Fruit fly (Drosophila melanogaster) whole organism, embryonic: Measurements from ENCODE around the gene CG42535.

Source experiments
- Abd-B ChIP-seq: fragments of 200-800 bp; sonication (Bioruptor generic); optimal IDR thresholded peaks from 2 replicates; lab custom pipeline; 2018; ENCODE audit warnings: missing biosample characterization, mild to moderate bottlenecking, missing genetic modification characterization, moderate library complexity
- Blimp-1 ChIP-seq: fragments of 200-800 bp; sonication (Bioruptor generic); optimal IDR thresholded peaks from 3 replicates; lab custom pipeline; 2018; ENCODE audit warnings: missing biosample characterization, missing genetic modification characterization, mild to moderate bottlenecking, moderate library complexity, missing genetic modification reagents
- CG12299 ChIP-seq: fragments of 200-800 bp; sonication (Bioruptor generic); optimal IDR thresholded peaks from 2 replicates; lab custom pipeline; 2018; ENCODE audit warnings: missing biosample characterization, mild to moderate bottlenecking, missing genetic modification characterization
- CG13287 ChIP-seq: fragments of 200-800 bp; sonication (Bioruptor generic); IDR thresholded peaks from 2 replicates; pipeline ENCODE4 v1.3.6; 2022; ENCODE audit warnings: missing biosample characterization, missing genetic modification characterization; ENCODE audit not compliant: partially characterized antibody
- CG14441 ChIP-seq: fragments of 200-800 bp; sonication (Bioruptor generic); IDR thresholded peaks from 2 replicates; pipeline ENCODE4 v1.3.6; 2022; ENCODE audit warnings: missing biosample characterization, missing genetic modification characterization
- CG15696 ChIP-seq: fragments of 200-800 bp; sonication (Bioruptor generic); optimal IDR thresholded peaks from 2 replicates; lab custom pipeline; 2019; ENCODE audit warnings: missing biosample characterization, mild to moderate bottlenecking, missing genetic modification characterization, moderate library complexity
- CG3407 ChIP-seq: fragments of 200-800 bp; sonication (Bioruptor generic); optimal IDR thresholded peaks from 2 replicates; lab custom pipeline; 2018; ENCODE audit warnings: missing biosample characterization, mild to moderate bottlenecking, missing genetic modification characterization
- CG34376 ChIP-seq: fragments of 200-800 bp; sonication (Bioruptor generic); optimal IDR thresholded peaks from 2 replicates; lab custom pipeline; 2018; ENCODE audit warnings: missing biosample characterization, mild to moderate bottlenecking, missing genetic modification characterization
- CG5245 ChIP-seq: fragments of 200-800 bp; sonication (Bioruptor generic); optimal IDR thresholded peaks from 3 replicates; lab custom pipeline; 2016; ENCODE audit warnings: missing biosample characterization, missing genetic modification characterization
- CG6854 ChIP-seq: fragments of 200-800 bp; sonication (Bioruptor generic); optimal IDR thresholded peaks from 3 replicates; lab custom pipeline; 2017; ENCODE audit warnings: missing biosample characterization, mild to moderate bottlenecking, missing genetic modification characterization
- CG7839 ChIP-seq: fragments of 200-800 bp; sonication (Bioruptor generic); optimal IDR thresholded peaks from 3 replicates; lab custom pipeline; 2018; ENCODE audit warnings: missing biosample characterization, mild to moderate bottlenecking, missing genetic modification characterization, moderate library complexity
- CG8089 ChIP-seq: fragments of 200-800 bp; sonication (Bioruptor generic); optimal IDR thresholded peaks from 3 replicates; lab custom pipeline; 2016; ENCODE audit warnings: missing biosample characterization, missing genetic modification characterization
- CG8478 ChIP-seq: fragments of >200 bp; optimal IDR thresholded peaks from 2 replicates; lab custom pipeline; 2018
- CG9609 ChIP-seq: fragments of 200-800 bp; sonication (Bioruptor generic); optimal IDR thresholded peaks from 3 replicates; lab custom pipeline; 2016; ENCODE audit warnings: missing biosample characterization, missing genetic modification characterization
- CG9876 ChIP-seq: fragments of 200-800 bp; sonication (Bioruptor generic); optimal IDR thresholded peaks from 2 replicates; lab custom pipeline; 2016; ENCODE audit warnings: missing biosample characterization, missing genetic modification characterization
- Camta ChIP-seq: fragments of 200-800 bp; sonication (Bioruptor generic); optimal IDR thresholded peaks from 2 replicates; lab custom pipeline; 2016; ENCODE audit warnings: missing biosample characterization, missing genetic modification characterization
- D19B ChIP-seq: fragments of 200-800 bp; sonication (Bioruptor generic); optimal IDR thresholded peaks from 2 replicates; lab custom pipeline; 2017; ENCODE audit warnings: missing biosample characterization, mild to moderate bottlenecking, missing genetic modification characterization
- Dp ChIP-seq: fragments of 200-800 bp; sonication (Bioruptor generic); optimal IDR thresholded peaks from 2 replicates; lab custom pipeline; 2018; ENCODE audit warnings: missing biosample characterization, mild to moderate bottlenecking, missing genetic modification characterization, moderate library complexity
- Fer2 ChIP-seq: fragments of 200-800 bp; sonication (Bioruptor generic); optimal IDR thresholded peaks from 2 replicates; lab custom pipeline; 2018; ENCODE audit warnings: missing biosample characterization, mild to moderate bottlenecking, missing genetic modification characterization, moderate library complexity
- H15 ChIP-seq: fragments of 200-800 bp; sonication (Bioruptor generic); IDR thresholded peaks from 3 replicates; pipeline ENCODE4 v1.3.6; 2022; ENCODE audit warnings: missing biosample characterization, missing genetic modification characterization
- MESR4 ChIP-seq: fragments of 200-800 bp; sonication (Bioruptor generic); optimal IDR thresholded peaks from 2 replicates; lab custom pipeline; 2018; ENCODE audit warnings: missing biosample characterization, mild to moderate bottlenecking, missing genetic modification characterization, moderate library complexity
- Mrtf ChIP-seq: fragments of 200-800 bp; sonication (Bioruptor generic); IDR thresholded peaks from 3 replicates; pipeline ENCODE4 v1.3.6; 2022; ENCODE audit warnings: missing biosample characterization, missing genetic modification characterization
- Myb ChIP-seq: fragments of 200-800 bp; sonication (Bioruptor generic); optimal IDR thresholded peaks from 2 replicates; lab custom pipeline; 2016; ENCODE audit warnings: missing biosample characterization, missing genetic modification characterization
- Nf-YB ChIP-seq: fragments of 200-800 bp; sonication (Bioruptor generic); optimal IDR thresholded peaks from 3 replicates; lab custom pipeline; 2019; ENCODE audit warnings: missing biosample characterization, mild to moderate bottlenecking, missing genetic modification characterization, moderate library complexity
- Poxn ChIP-seq: fragments of 200-800 bp; sonication (Bioruptor generic); IDR thresholded peaks from 2 replicates; pipeline ENCODE4 v1.3.6; 2022; ENCODE audit warnings: missing biosample characterization, missing genetic modification characterization
- Rx ChIP-seq: fragments of 200-800 bp; sonication (Bioruptor generic); IDR thresholded peaks from 2 replicates; pipeline ENCODE4 v1.3.6; 2022; ENCODE audit warnings: missing biosample characterization, missing genetic modification characterization
- Sox100B ChIP-seq: fragments of 200-800 bp; sonication (Bioruptor generic); optimal IDR thresholded peaks from 3 replicates; lab custom pipeline; 2018; ENCODE audit warnings: missing biosample characterization, mild to moderate bottlenecking, missing genetic modification characterization
- Sox102F ChIP-seq: fragments of 200-800 bp; sonication (Bioruptor generic); optimal IDR thresholded peaks from 2 replicates; lab custom pipeline; 2018; ENCODE audit warnings: missing biosample characterization, mild to moderate bottlenecking, missing genetic modification characterization, moderate library complexity
- az2 ChIP-seq: fragments of 200-800 bp; sonication (Bioruptor generic); optimal IDR thresholded peaks from 3 replicates; lab custom pipeline; 2016; ENCODE audit warnings: missing biosample characterization, missing genetic modification characterization
- bab2 ChIP-seq: fragments of 200-800 bp; sonication (Bioruptor generic); optimal IDR thresholded peaks from 2 replicates; lab custom pipeline; 2016; ENCODE audit warnings: missing biosample characterization, missing genetic modification characterization
- grau ChIP-seq: fragments of 200-800 bp; optimal IDR thresholded peaks from 3 replicates; lab custom pipeline; 2019; ENCODE audit warnings: missing biosample characterization, mild to moderate bottlenecking, missing genetic modification characterization, moderate library complexity
- gt ChIP-seq: fragments of 200-800 bp; sonication (Bioruptor generic); IDR thresholded peaks from 2 replicates; pipeline ENCODE4 v1.3.6; 2022; ENCODE audit warnings: missing biosample characterization, missing genetic modification characterization
- h ChIP-seq: fragments of >200 bp; optimal IDR thresholded peaks from 2 replicates; lab custom pipeline; 2017
- ham ChIP-seq: fragments of 200-800 bp; sonication (Bioruptor generic); IDR thresholded peaks from 2 replicates; pipeline ENCODE4 v1.3.6; 2022; ENCODE audit warnings: missing biosample characterization, missing genetic modification characterization
- hth ChIP-seq: fragments of >200 bp; optimal IDR thresholded peaks from 2 replicates; lab custom pipeline; 2017; ENCODE audit warnings: inconsistent platforms
- inv ChIP-seq: fragments of 200-800 bp; sonication (Bioruptor generic); IDR thresholded peaks from 2 replicates; pipeline ENCODE4 v1.3.6; 2022; ENCODE audit warnings: missing biosample characterization, missing genetic modification characterization; ENCODE audit not compliant: partially characterized antibody
- klu ChIP-seq: fragments of 200-800 bp; sonication (Bioruptor generic); IDR thresholded peaks from 2 replicates; pipeline ENCODE4 v1.3.6; 2022; ENCODE audit warnings: missing biosample characterization, missing genetic modification characterization
- lab ChIP-seq: fragments of 200-800 bp; sonication (Bioruptor generic); optimal IDR thresholded peaks from 3 replicates; lab custom pipeline; 2017; ENCODE audit warnings: missing biosample characterization, missing genetic modification characterization, mild to moderate bottlenecking, moderate library complexity, missing genetic modification reagents
- mirr ChIP-seq: fragments of 200-800 bp; sonication (Bioruptor generic); optimal IDR thresholded peaks from 3 replicates; lab custom pipeline; 2018; ENCODE audit warnings: missing biosample characterization, mild to moderate bottlenecking, missing genetic modification characterization
- nerfin-1 ChIP-seq: fragments of 200-800 bp; sonication (Bioruptor generic); optimal IDR thresholded peaks from 3 replicates; lab custom pipeline; 2019; ENCODE audit warnings: missing biosample characterization, mild to moderate bottlenecking, missing genetic modification characterization, moderate library complexity
- odd ChIP-seq: fragments of 200-800 bp; sonication (Bioruptor generic); optimal IDR thresholded peaks from 2 replicates; lab custom pipeline; 2017; ENCODE audit warnings: missing biosample characterization, mild to moderate bottlenecking, missing genetic modification characterization
- pb ChIP-seq: fragments of 200-800 bp; sonication (Bioruptor generic); optimal IDR thresholded peaks from 3 replicates; lab custom pipeline; 2016; ENCODE audit warnings: missing biosample characterization, missing genetic modification characterization
- pho ChIP-seq: fragments of 200-800 bp; sonication (Bioruptor generic); optimal IDR thresholded peaks from 2 replicates; lab custom pipeline; 2016; ENCODE audit warnings: missing biosample characterization, missing genetic modification characterization
- pita ChIP-seq: fragments of 200-800 bp; sonication (Bioruptor generic); optimal IDR thresholded peaks from 2 replicates; lab custom pipeline; 2017; ENCODE audit warnings: missing biosample characterization, mild to moderate bottlenecking, missing genetic modification characterization
- pros ChIP-seq: fragments of 200-800 bp; sonication (Bioruptor generic); optimal IDR thresholded peaks from 3 replicates; lab custom pipeline; 2019; ENCODE audit warnings: missing biosample characterization, mild to moderate bottlenecking, missing genetic modification characterization, moderate library complexity
- ranshi ChIP-seq: fragments of 200-800 bp; sonication (Bioruptor generic); IDR thresholded peaks from 2 replicates; pipeline ENCODE4 v1.3.6; 2022; ENCODE audit warnings: missing biosample characterization, missing genetic modification characterization
- repo ChIP-seq: fragments of 200-800 bp; sonication (Bioruptor generic); optimal IDR thresholded peaks from 2 replicates; lab custom pipeline; 2016; ENCODE audit warnings: missing biosample characterization, missing genetic modification characterization
- rib ChIP-seq: fragments of 200-800 bp; sonication (Bioruptor generic); IDR thresholded peaks from 2 replicates; pipeline ENCODE4 v1.3.6; 2022; ENCODE audit warnings: missing biosample characterization, missing genetic modification characterization
- slou ChIP-seq: fragments of 200-800 bp; sonication (Bioruptor generic); optimal IDR thresholded peaks from 3 replicates; lab custom pipeline; 2016; ENCODE audit warnings: missing biosample characterization, missing genetic modification characterization
- tgo ChIP-seq: fragments of 200-800 bp; sonication (Bioruptor generic); IDR thresholded peaks from 3 replicates; pipeline ENCODE4 v1.3.6; 2022; ENCODE audit warnings: missing biosample characterization, missing genetic modification characterization
- trh ChIP-seq: fragments of 200-800 bp; sonication (Bioruptor generic); optimal IDR thresholded peaks from 2 replicates; lab custom pipeline; 2016; ENCODE audit warnings: missing biosample characterization, missing genetic modification characterization
- vvl ChIP-seq: fragments of 200-800 bp; sonication (Bioruptor generic); IDR thresholded peaks from 2 replicates; pipeline ENCODE4 v1.3.6; 2022; ENCODE audit warnings: missing biosample characterization, missing genetic modification characterization

The CG42535 gene

DNA sequence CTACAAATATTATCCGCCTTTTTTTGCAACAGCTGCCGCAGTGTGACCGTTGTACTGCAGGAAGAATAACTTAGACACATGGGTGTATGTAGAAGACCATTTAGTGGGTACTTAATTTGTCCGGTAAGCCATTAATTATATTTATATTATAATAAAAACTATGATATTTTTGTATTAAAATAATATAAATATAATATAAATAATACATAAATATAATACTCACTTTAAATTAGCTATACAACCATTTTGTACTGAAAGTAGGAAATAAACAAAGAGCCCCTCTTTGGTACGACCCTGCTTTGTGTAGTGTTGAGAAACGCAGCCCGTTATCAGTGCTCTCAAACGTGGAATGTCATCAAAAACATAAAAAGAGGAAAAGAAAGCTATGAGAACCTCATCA, 7.1 kb upstream of the CG42535 start, which contains the start of gene Cnep1r2 (continued):
- TF ChIP-seq tgo (GFP tag; lab: Robert Waterston, UW) (peak; percentile 97), CG7839 (tag; lab: Kevin White, UChicago) (peak; percentile 98), slou (GFP tag; lab: Kevin White, UChicago) (peak; percentile 89), lab (GFP tag; lab: Kevin White, UChicago) (peak; percentile 96), h (lab: Kevin White, UChicago) (no peak), CG34376 (GFP tag; lab: Kevin White, UChicago) (peak; percentile 82), CG8089 (GFP tag; lab: Kevin White, UChicago) (peak; percentile 24), Camta (peak; percentile 34), pros (GFP tag; lab: Kevin White, UChicago) (peak; percentile 60), az2 (GFP tag; lab: Kevin White, UChicago) (peak; percentile 94), pb (peak; percentile 28), Sox102F (GFP tag; lab: Kevin White, UChicago) (peak; percentile 96), MESR4 (no peak), Sox100B (GFP tag; lab: Kevin White, UChicago) (peak; percentile 94), nerfin-1 (tag; lab: Kevin White, UChicago) (peak; percentile 94), CG13287 (GFP tag; lab: Robert Waterston, UW) (peak; percentile 27; the same call in 1 of the 2 replicates), gt (GFP tag; lab: Robert Waterston, UW) (peak; percentile 84), repo (GFP tag; lab: Kevin White, UChicago) (peak; percentile 33), trh (peak; percentile 83), H15 (GFP tag; lab: Robert Waterston, UW) (peak; percentile 93), Fer2 (tag; lab: Kevin White, UChicago) (peak; percentile 97), klu (GFP tag; lab: Robert Waterston, UW) (peak; percentile 94), CG6854 (GFP tag; lab: Kevin White, UChicago) (peak; percentile 82), ranshi (GFP tag; lab: Robert Waterston, UW) (peak; percentile 94), CG9609 (GFP tag; lab: Kevin White, UChicago) (peak; percentile 61), grau (tag; lab: Kevin White, UChicago) (peak; percentile 97), ham (peak; percentile 75; the same call in 1 of the 2 replicates), CG9876 (peak; percentile 51), Nf-YB (peak; percentile 83), inv (GFP tag; lab: Robert Waterston, UW) (no peak), bab2 (GFP tag; lab: Kevin White, UChicago) (peak; percentile 84), Myb (GFP tag; lab: Kevin White, UChicago) (peak; percentile 47), CG15696 (tag; lab: Kevin White, UChicago) (peak; percentile 98), hth (no peak), CG3407 (GFP tag; lab: Kevin White, UChicago) (peak; percentile 90), pita (GFP tag; lab: Kevin White, UChicago) (no peak), D19B (peak; percentile 78), Rx (GFP tag; lab: Robert Waterston, UW) (peak; percentile 87), CG12299 (peak; percentile 96), mirr (peak; percentile 71), pho (GFP tag; lab: Kevin White, UChicago) (peak; percentile 58), CG14441 (peak; percentile 94), rib (peak; percentile 88), Poxn (GFP tag; lab: Robert Waterston, UW) (peak; percentile 79), Dp (GFP tag; lab: Kevin White, UChicago) (peak; percentile 37), Blimp-1 (GFP tag; lab: Kevin White, UChicago) (peak; percentile 94), vvl (GFP tag; lab: Robert Waterston, UW) (peak; percentile 97), Mrtf (GFP tag; lab: Robert Waterston, UW) (peak; percentile 96), Abd-B (GFP tag; lab: Kevin White, UChicago) (peak; percentile 98), CG5245 (peak; percentile 79), odd (GFP tag; lab: Kevin White, UChicago) (peak; percentile 92), CG8478 (lab: Kevin White, UChicago) (no peak)
